Worm (Caenorhabditis elegans) whole organism, late embryonic: ENCODE results near the gene Y82E9BR.6.

Experiments
- ama-1 ChIP-seq: fragments of 150-350 bp; optimal IDR thresholded peaks from 2 replicates; lab custom pipeline; 2014
- ceh-9 ChIP-seq: sonication (generic microtip); optimal IDR thresholded peaks from 2 replicates; lab custom pipeline; 2016; ENCODE audit warnings: mild to moderate bottlenecking, missing genetic modification characterization, inconsistent platforms, missing compliant biosample characterization
- elt-2 ChIP-seq: sonication (generic microtip); optimal IDR thresholded peaks from 2 replicates; lab custom pipeline; 2016; ENCODE audit warnings: missing genetic modification reagents, missing genetic modification characterization, missing compliant biosample characterization
- fkh-10 ChIP-seq: fragments of 150-350 bp; optimal IDR thresholded peaks from 2 replicates; lab custom pipeline; 2014; ENCODE audit warnings: missing biosample characterization, missing genetic modification reagents, missing genetic modification characterization
- hlh-6 ChIP-seq: sonication (generic microtip); optimal IDR thresholded peaks from 2 replicates; lab custom pipeline; 2016; ENCODE audit warnings: missing genotype, missing genetic modification characterization, missing compliant biosample characterization
- lin-11 ChIP-seq: fragments of 200-800 bp; sonication (Bioruptor generic); optimal IDR thresholded peaks from 2 replicates; lab custom pipeline; 2018; ENCODE audit warnings: mild to moderate bottlenecking, missing genetic modification characterization, missing compliant biosample characterization
- nhr-11 ChIP-seq: fragments of 150-350 bp; optimal IDR thresholded peaks from 2 replicates; lab custom pipeline; 2014; ENCODE audit warnings: missing biosample characterization, missing genetic modification characterization
- pag-3 ChIP-seq: sonication (generic microtip); optimal IDR thresholded peaks from 2 replicates; lab custom pipeline; 2016; ENCODE audit warnings: missing compliant biosample characterization, missing genetic modification characterization, borderline replicate concordance
- pha-4 ChIP-seq: fragments of 150-350 bp; optimal IDR thresholded peaks from 2 replicates; lab custom pipeline; 2018; ENCODE audit warnings: missing biosample characterization, missing genetic modification reagents, missing genetic modification characterization
- pqm-1 ChIP-seq: sonication (generic microtip); optimal IDR thresholded peaks from 2 replicates; lab custom pipeline; 2016; ENCODE audit warnings: missing genetic modification characterization, missing compliant biosample characterization
- sox-4 ChIP-seq: sonication (generic microtip); optimal IDR thresholded peaks from 2 replicates; lab custom pipeline; 2017; ENCODE audit warnings: mild to moderate bottlenecking, missing genetic modification characterization, inconsistent platforms, missing compliant biosample characterization
- tbx-7 ChIP-seq: sonication (generic microtip); optimal IDR thresholded peaks from 2 replicates; lab custom pipeline; 2016; ENCODE audit warnings: missing genotype, missing genetic modification characterization, missing compliant biosample characterization
- ttx-3 ChIP-seq: sonication (generic microtip); optimal IDR thresholded peaks from 2 replicates; lab custom pipeline; 2016; ENCODE audit warnings: missing genetic modification reagents, missing genetic modification characterization, missing compliant biosample characterization

ce11 chrIII:1419700-1420356 is 38.8 kb downstream of the Y82E9BR.6 start:
- no peak for TF ChIP-seq pqm-1 (tag; lab: Kevin White, UChicago)
- no peak for TF ChIP-seq elt-2 (tag; lab: Kevin White, UChicago)
- TF ChIP-seq ama-1 (lab: Kevin White, UChicago), result peak; percentile 29
- no peak for TF ChIP-seq hlh-6 (tag; lab: Kevin White, UChicago)
- no peak for TF ChIP-seq nhr-11 (tag; lab: Kevin White, UChicago)
- no peak for TF ChIP-seq tbx-7 (tag; lab: Kevin White, UChicago)
- no peak for TF ChIP-seq fkh-10
- no peak for TF ChIP-seq ceh-9
- no peak for TF ChIP-seq pag-3 (tag; lab: Kevin White, UChicago)
- TF ChIP-seq pha-4 (tag; lab: Kevin White, UChicago), result no peak
- TF ChIP-seq ttx-3 (tag; lab: Kevin White, UChicago), result no peak
- no peak for TF ChIP-seq lin-11 (tag; lab: Kevin White, UChicago)
- TF ChIP-seq sox-4, result no peak
